Worm (Caenorhabditis elegans): Measurements from ENCODE around the gene ceh-90.

The ceh-90 gene

ce11 chrX:14169569-14170031 lies 12.8 kb upstream of the ceh-90 start, which contains the start of gene sym-4 (continued):
- TF ChIP-seq F10E7.11 (tag; optimal IDR thresholded peaks at IDR 0.05): no peak
- peak; percentile 83; the same call in 1 of the 2 replicates for TF ChIP-seq let-526 (GFP tag; IDR thresholded peaks at IDR 0.05)

- TF ChIP-seq cebp-2 (GFP tag; IDR thresholded peaks at IDR 0.05) (0 out of 2 replicates have a peak, but pooled peaks have one; percentile 44), ceh-40 (GFP tag; IDR thresholded peaks at IDR 0.05) (no peak)
These were observed 8.3 kb upstream of the ceh-90 start for ce11 chrX:14165156-14165555.

- TF ChIP-seq Y79H2A.3 (GFP tag; conservative IDR thresholded peaks at IDR 0.05) (no peak), repo-1 (tag; optimal IDR thresholded peaks at IDR 0.05) (peak; percentile 11), F52B5.7 (tag; optimal IDR thresholded peaks at IDR 0.05) (peak; percentile 13), hmg-20 (GFP tag; IDR thresholded peaks at IDR 0.05) (no peak), Y95B8A.8 (GFP tag; IDR thresholded peaks at IDR 0.05) (0 out of 2 replicates have a peak, but pooled peaks have one; percentile 6), Y53G8AR.9 (GFP tag; conservative IDR thresholded peaks at IDR 0.05) (peak; percentile 52; the same call in 1 of the 2 replicates), nhr-80 (tag; optimal IDR thresholded peaks at IDR 0.05) (no peak), chd-7 (tag; optimal IDR thresholded peaks at IDR 0.05) (peak; percentile 55), zim-3 (tag; optimal IDR thresholded peaks at IDR 0.05) (peak; percentile 25), fkh-3 (tag; optimal IDR thresholded peaks at IDR 0.05) (no peak), egl-44 (GFP tag; IDR thresholded peaks at IDR 0.05) (0 out of 2 replicates have a peak, but pooled peaks have one; percentile 19), let-607 (tag; optimal IDR thresholded peaks at IDR 0.05) (peak in 1 of 2 experiments; percentile 16), snpc-4 (GFP tag; optimal IDR thresholded peaks at IDR 0.05) (no peak), snpc-4 (tag; optimal IDR thresholded peaks at IDR 0.05) (peak in 1 of 4 experiments; percentile 8), mcd-1 (GFP tag; IDR thresholded peaks at IDR 0.05) (peak; percentile 33; the same call in 1 of the 2 replicates), B0336.3 (GFP tag; IDR thresholded peaks at IDR 0.05) (peak; percentile 35; the same call in 1 of the 2 replicates), Y56A3A.18 (GFP tag; IDR thresholded peaks at IDR 0.05) (peak; percentile 25; the same call in 1 of the 2 replicates), zfh-2 (GFP tag; conservative IDR thresholded peaks at IDR 0.05) (0 out of 2 replicates have a peak, but pooled peaks have one; percentile 8), cebp-1 (GFP tag; IDR thresholded peaks at IDR 0.05) (no peak), cebp-1 (tag; optimal IDR thresholded peaks at IDR 0.05) (peak; percentile 13)
These were observed 7.4 kb upstream of the ceh-90 start, which contains the start of gene vha-20 for ce11 chrX:14164234-14164633. vha-20 (minus strand) TSS chrX:14164506.

- TF ChIP-seq let-526 (GFP tag; IDR thresholded peaks at IDR 0.05) (no peak), efl-1 (GFP tag; optimal IDR thresholded peaks at IDR 0.05) (no peak), Y53F4B.3 (GFP tag; IDR thresholded peaks at IDR 0.05) (no peak), ztf-3 (GFP tag; optimal IDR thresholded peaks at IDR 0.05) (no peak), nfya-1 (tag; optimal IDR thresholded peaks at IDR 0.05; ENCODE audit: borderline replicate concordance, insufficient read depth) (no peak), ztf-26 (tag; optimal IDR thresholded peaks at IDR 0.05) (peak; percentile 58), zfh-2 (GFP tag; conservative IDR thresholded peaks at IDR 0.05) (no peak), madf-3 (GFP tag; IDR thresholded peaks at IDR 0.05) (no peak), nhr-179 (tag; optimal IDR thresholded peaks at IDR 0.05) (peak; percentile 50), Y53G8AR.9 (GFP tag; conservative IDR thresholded peaks at IDR 0.05) (no peak), F49E8.2 (tag; optimal IDR thresholded peaks at IDR 0.05; ENCODE audit: insufficient read depth) (no peak), zim-3 (tag; optimal IDR thresholded peaks at IDR 0.05) (peak; percentile 32), F33H1.4 (GFP tag; IDR thresholded peaks at IDR 0.05) (no peak), pbrm-1 (GFP tag; IDR thresholded peaks at IDR 0.05) (peak; percentile 68), cebp-1 (GFP tag; IDR thresholded peaks at IDR 0.05) (0 out of 2 replicates have a peak, but pooled peaks have one; percentile 36), cebp-1 (tag; optimal IDR thresholded peaks at IDR 0.05) (no peak), snpc-1.1 (tag; optimal IDR thresholded peaks at IDR 0.05; ENCODE audit: insufficient read depth) (peak; percentile 74), lin-40 (tag; optimal IDR thresholded peaks at IDR 0.05) (no peak), mcd-1 (GFP tag; IDR thresholded peaks at IDR 0.05) (no peak; the same call in 1 of the 2 replicates), tlf-1 (GFP tag; optimal IDR thresholded peaks at IDR 0.05) (no peak), ets-4 (GFP tag; optimal IDR thresholded peaks at IDR 0.05) (no peak), somi-1 (GFP tag; optimal IDR thresholded peaks at IDR 0.05) (no peak), ztf-6 (GFP tag; IDR thresholded peaks at IDR 0.05) (no peak), K12H6.12 (tag; optimal IDR thresholded peaks at IDR 0.05) (no peak)
These were observed 5.0 kb upstream of the ceh-90 start, which contains the start of gene lgc-25 for ce11 chrX:14161684-14162347. lgc-25 (minus strand) TSS chrX:14161734.

All from whole organism, young adult.